Worm (Caenorhabditis elegans): Measurements from ENCODE around the gene mib-1.

- TF ChIP-seq ama-1 (optimal IDR thresholded peaks at IDR 0.05), result no peak
- TF ChIP-seq ets-7 (tag; optimal IDR thresholded peaks at IDR 0.05), result no peak
- TF ChIP-seq tbx-37 (GFP tag; conservative IDR thresholded peaks at IDR 0.05), result no peak
- TF ChIP-seq ceh-13 (GFP tag; optimal IDR thresholded peaks at IDR 0.05), result no peak
- TF ChIP-seq tbx-11 (GFP tag; IDR thresholded peaks at IDR 0.05), result no peak
These were observed 27.7 kb upstream of the mib-1 start, which contains the start of gene teg-1 for ce11 chrIII:11318131-11318530.

Data from whole organism, early embryonic.